Worm (Caenorhabditis elegans) whole organism, mixed stage, embryonic: ENCODE results near the gene Y49E10.10.

Experiments used
- M03D4.4 ChIP-seq: sonication (generic microtip); optimal IDR thresholded peaks from 2 replicates; lab custom pipeline; 2017; ENCODE audit warnings: mild to moderate bottlenecking, missing genetic modification characterization, missing compliant biosample characterization
- bed-3 ChIP-seq: fragments of 200-800 bp; sonication (Bioruptor generic); optimal IDR thresholded peaks from 3 replicates; lab custom pipeline; 2018; ENCODE audit warnings: mild to moderate bottlenecking, missing genetic modification characterization, moderate library complexity, missing compliant biosample characterization
- blmp-1 ChIP-seq: fragments of 150-350 bp; optimal IDR thresholded peaks from 2 replicates; lab custom pipeline; 2014; ENCODE audit warnings: missing biosample characterization, missing genetic modification characterization
- ceh-39 ChIP-seq: fragments of 150-350 bp; optimal IDR thresholded peaks from 2 replicates; lab custom pipeline; 2014; ENCODE audit warnings: missing biosample characterization, missing genetic modification characterization
- ceh-43 ChIP-seq: fragments of 200-800 bp; sonication (Bioruptor generic); optimal IDR thresholded peaks from 2 replicates; lab custom pipeline; 2018; ENCODE audit warnings: mild to moderate bottlenecking, missing genetic modification characterization, moderate library complexity, missing compliant biosample characterization
- ceh-83 ChIP-seq: fragments of 200-800 bp; sonication (Bioruptor generic); optimal IDR thresholded peaks from 2 replicates; lab custom pipeline; 2018; ENCODE audit warnings: mild to moderate bottlenecking, missing genetic modification characterization, missing compliant biosample characterization
- ces-1 ChIP-seq: fragments of 150-350 bp; optimal IDR thresholded peaks from 2 replicates; lab custom pipeline; 2014; ENCODE audit warnings: missing biosample characterization, missing genetic modification reagents, missing genetic modification characterization
- drap-1 ChIP-seq: fragments of 200-800 bp; sonication (Bioruptor generic); optimal IDR thresholded peaks from 3 replicates; lab custom pipeline; 2018; ENCODE audit warnings: mild to moderate bottlenecking, missing genetic modification characterization, missing compliant biosample characterization
- elt-1 ChIP-seq: sonication (generic microtip); optimal IDR thresholded peaks from 2 replicates; lab custom pipeline; 2017; ENCODE audit warnings: missing genetic modification characterization, mild to moderate bottlenecking, missing compliant biosample characterization, antibody characterized with exemption, moderate library complexity, borderline replicate concordance; ENCODE audit not compliant: insufficient read depth
- elt-3 ChIP-seq: fragments of 150-350 bp; optimal IDR thresholded peaks from 2 replicates; lab custom pipeline; 2014; ENCODE audit warnings: missing biosample characterization, missing genetic modification characterization
- flh-1 ChIP-seq: fragments of 200-800 bp; sonication (Bioruptor generic); optimal IDR thresholded peaks from 2 replicates; lab custom pipeline; 2018; ENCODE audit warnings: mild to moderate bottlenecking, missing genetic modification characterization, moderate library complexity, missing compliant biosample characterization
- ham-2 ChIP-seq: fragments of 200-800 bp; sonication (Bioruptor generic); optimal IDR thresholded peaks from 2 replicates; lab custom pipeline; 2018; ENCODE audit warnings: mild to moderate bottlenecking, missing genetic modification characterization, missing compliant biosample characterization
- hlh-1 ChIP-seq: fragments of 150-350 bp; optimal IDR thresholded peaks from 2 replicates; lab custom pipeline; 2014; ENCODE audit warnings: missing biosample characterization, missing genetic modification reagents, missing genetic modification characterization
- lin-13 ChIP-seq: fragments of 150-350 bp; optimal IDR thresholded peaks from 2 replicates; lab custom pipeline; 2014; ENCODE audit warnings: missing biosample characterization, missing genetic modification characterization
- lin-32 ChIP-seq: fragments of 200-800 bp; sonication (Bioruptor generic); optimal IDR thresholded peaks from 2 replicates; lab custom pipeline; 2018; ENCODE audit warnings: mild to moderate bottlenecking, missing genetic modification characterization, missing compliant biosample characterization
- lsy-2 ChIP-seq: fragments of 150-350 bp; optimal IDR thresholded peaks from 2 replicates; lab custom pipeline; 2014; ENCODE audit warnings: missing biosample characterization, missing genetic modification characterization
- mab-5 ChIP-seq: fragments of 150-350 bp; optimal IDR thresholded peaks from 2 replicates; lab custom pipeline; 2014; ENCODE audit warnings: missing biosample characterization, missing genetic modification characterization
- mep-1 ChIP-seq: fragments of 150-350 bp; optimal IDR thresholded peaks from 2 replicates; lab custom pipeline; 2017; ENCODE audit warnings: missing biosample characterization, missing genetic modification reagents, missing genetic modification characterization, inconsistent platforms
- nhr-12 ChIP-seq: fragments of 150-350 bp; optimal IDR thresholded peaks from 2 replicates; lab custom pipeline; 2014; ENCODE audit warnings: missing biosample characterization, missing genetic modification characterization
- nhr-2 ChIP-seq: fragments of 150-350 bp; optimal IDR thresholded peaks from 2 replicates; lab custom pipeline; 2014; ENCODE audit warnings: missing biosample characterization, missing genetic modification characterization
- nhr-237 ChIP-seq: fragments of 150-350 bp; optimal IDR thresholded peaks from 2 replicates; lab custom pipeline; 2014; ENCODE audit warnings: missing biosample characterization, missing genetic modification characterization
- nhr-28 ChIP-seq: fragments of 150-350 bp; optimal IDR thresholded peaks from 2 replicates; lab custom pipeline; 2014; ENCODE audit warnings: missing biosample characterization, missing genetic modification characterization
- nhr-76 ChIP-seq: sonication (generic microtip); optimal IDR thresholded peaks from 2 replicates; lab custom pipeline; 2017; ENCODE audit warnings: missing biosample characterization, missing genetic modification characterization
- pha-4 ChIP-seq: fragments of 150-350 bp; optimal IDR thresholded peaks from 2 replicates; lab custom pipeline; 2018; ENCODE audit warnings: missing biosample characterization, missing genetic modification reagents, missing genetic modification characterization
- sem-2 ChIP-seq: fragments of 200-800 bp; sonication (Bioruptor generic); optimal IDR thresholded peaks from 2 replicates; lab custom pipeline; 2018; ENCODE audit warnings: mild to moderate bottlenecking, missing genetic modification characterization, missing compliant biosample characterization
- snpc-4 ChIP-seq: fragments of 150-350 bp; optimal IDR thresholded peaks from 2 replicates; lab custom pipeline; 2014; ENCODE audit warnings: missing biosample characterization, missing genetic modification characterization
- sptf-1 ChIP-seq: sonication (generic microtip); optimal IDR thresholded peaks from 2 replicates; lab custom pipeline; 2017; ENCODE audit warnings: mild to moderate bottlenecking, missing genetic modification characterization, moderate library complexity, missing compliant biosample characterization
- unc-120 ChIP-seq: sonication (generic microtip); optimal IDR thresholded peaks from 2 replicates; lab custom pipeline; 2017; ENCODE audit warnings: missing genetic modification characterization, missing compliant biosample characterization; ENCODE audit not compliant: poor library complexity, severe bottlenecking
- unc-39 ChIP-seq: fragments of 150-350 bp; optimal IDR thresholded peaks from 2 replicates; lab custom pipeline; 2014; ENCODE audit warnings: missing biosample characterization, missing genetic modification characterization
- unc-62 ChIP-seq: fragments of 150-350 bp; optimal IDR thresholded peaks from 2 replicates; lab custom pipeline; 2014; ENCODE audit warnings: missing biosample characterization, missing genetic modification reagents, missing genetic modification characterization
- ztf-11 ChIP-seq: fragments of 150-350 bp; optimal IDR thresholded peaks from 2 replicates; lab custom pipeline; 2014; ENCODE audit warnings: missing biosample characterization, missing genetic modification characterization

Y49E10.10 gene

DNA sequence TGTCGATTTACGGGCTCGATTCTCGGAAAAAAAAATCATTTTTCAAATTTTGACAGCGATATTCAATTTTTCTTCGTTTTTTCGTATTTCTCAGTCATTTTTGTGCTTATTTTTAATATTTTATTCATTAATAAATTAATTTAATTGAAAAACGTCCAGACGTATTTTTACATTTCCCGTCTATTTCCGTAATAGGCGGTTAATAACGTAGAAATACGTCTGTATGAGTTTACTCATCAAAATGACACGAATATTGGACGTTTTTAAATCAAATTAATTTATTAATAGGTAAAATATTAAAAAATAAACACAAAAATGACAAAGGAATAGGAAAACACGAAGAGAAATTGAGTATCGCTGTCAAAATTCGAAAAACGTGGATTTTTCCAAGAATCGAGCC lies 29.4 kb downstream of the Y49E10.10 start:
- TF ChIP-seq unc-120 (tag; lab: Kevin White, UChicago) (no peak), mep-1 (no peak), lsy-2 (no peak), blmp-1 (no peak), ceh-43 (no peak), elt-3 (no peak), pha-4 (no peak)

ce11 chrIII:12425846-12426405 lies 30.7 kb downstream of the Y49E10.10 start:
- no peak for TF ChIP-seq elt-1
- TF ChIP-seq, all 35 proteins: peak for 0

- TF ChIP-seq elt-3 (no peak), elt-1 (peak; percentile 36), mab-5 (tag; lab: Kevin White, UChicago) (no peak)
These were observed 31.3 kb downstream of the Y49E10.10 start, which contains the start of gene pie-1 for ce11 chrIII:12426558-12426957. pie-1 (plus strand) TSS chrIII:12426893.

DNA sequence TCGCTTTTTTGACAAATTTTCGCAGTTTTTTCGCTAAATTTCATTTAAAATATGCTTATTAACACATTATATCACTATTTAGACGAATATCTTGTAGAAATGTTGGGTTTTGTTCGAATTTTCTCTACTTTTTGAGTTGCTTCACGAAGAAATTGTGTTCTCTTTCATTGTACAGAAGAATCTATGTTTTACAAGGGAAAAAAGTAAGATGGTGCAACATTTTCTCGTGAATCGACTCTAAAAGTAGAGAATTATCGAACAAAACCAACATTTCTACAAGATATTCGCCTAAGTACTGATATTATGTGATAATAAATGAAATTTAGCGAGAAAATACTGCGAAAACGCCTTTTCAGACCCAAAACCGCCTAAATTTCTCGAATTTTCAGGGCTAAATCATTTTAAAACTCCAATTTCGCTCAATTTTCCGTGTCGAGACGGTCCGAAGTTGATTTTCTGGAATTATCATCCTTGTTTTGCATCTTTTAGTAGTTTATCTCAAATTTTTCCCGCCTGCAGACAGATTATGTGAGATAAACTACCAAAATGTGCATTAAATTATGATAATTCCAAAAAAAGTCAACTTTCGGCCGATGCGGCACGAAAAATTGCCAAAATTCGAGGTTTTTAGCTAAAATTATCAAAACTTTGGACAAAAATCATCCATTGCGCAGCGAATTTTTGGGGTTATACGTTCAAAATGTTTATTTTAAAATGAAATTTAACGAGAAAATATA lies 32.4 kb downstream of the Y49E10.10 start:
- TF ChIP-seq ceh-83 (GFP tag; lab: Kevin White, UChicago) (no peak), elt-1 (no peak), lin-32 (GFP tag; lab: Kevin White, UChicago) (no peak), hlh-1 (tag; lab: Kevin White, UChicago) (no peak), blmp-1 (no peak), lsy-2 (no peak), M03D4.4 (tag; lab: Kevin White, UChicago) (no peak), nhr-28 (tag; lab: Kevin White, UChicago) (no peak), elt-3 (no peak), snpc-4 (tag; lab: Kevin White, UChicago) (no peak), unc-39 (tag; lab: Kevin White, UChicago) (no peak), nhr-76 (tag; lab: Kevin White, UChicago) (no peak), nhr-237 (no peak), ceh-43 (no peak), nhr-2 (tag; lab: Kevin White, UChicago) (no peak), unc-120 (tag; lab: Kevin White, UChicago) (no peak)

- TF ChIP-seq nhr-237: no peak
- TF ChIP-seq bed-3: no peak
- TF ChIP-seq sem-2: no peak
- TF ChIP-seq ceh-83 (GFP tag; lab: Kevin White, UChicago): no peak
- no peak for TF ChIP-seq drap-1
These were observed 33.0 kb downstream of the Y49E10.10 start for ce11 chrIII:12428264-12428627.

DNA sequence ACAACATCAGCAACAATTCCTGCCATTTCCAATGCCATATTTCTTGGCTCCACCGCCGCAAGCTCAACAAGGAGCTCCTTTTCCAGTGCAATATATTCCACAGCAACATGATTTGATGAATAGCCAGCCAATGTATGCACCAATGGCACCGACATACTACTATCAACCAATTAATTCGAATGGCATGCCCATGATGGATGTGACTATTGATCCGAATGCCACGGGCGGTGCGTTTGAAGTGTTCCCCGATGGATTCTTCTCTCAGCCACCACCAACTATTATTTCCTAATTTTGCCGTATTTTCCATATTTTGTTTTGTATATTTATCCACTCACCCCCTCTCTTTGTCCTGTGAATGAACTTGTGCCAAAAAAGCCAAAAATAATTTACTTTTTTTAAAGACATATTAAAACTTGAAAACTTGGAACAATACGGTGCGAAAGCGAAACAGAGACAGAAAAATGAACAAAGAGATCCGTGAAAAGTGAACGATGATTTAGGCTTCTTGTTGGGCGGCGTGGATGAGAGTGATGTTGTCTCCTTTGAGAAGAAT lies 33.6 kb downstream of the Y49E10.10 start:
- TF ChIP-seq lin-32 (GFP tag; lab: Kevin White, UChicago): no peak
- no peak for TF ChIP-seq ham-2 (GFP tag; lab: Kevin White, UChicago)
- TF ChIP-seq ztf-11 (tag; lab: Kevin White, UChicago): no peak
- no peak for TF ChIP-seq lsy-2
- no peak for TF ChIP-seq nhr-2 (tag; lab: Kevin White, UChicago)
- no peak for TF ChIP-seq nhr-12 (tag; lab: Kevin White, UChicago)
- no peak for TF ChIP-seq ceh-83 (GFP tag; lab: Kevin White, UChicago)
- TF ChIP-seq elt-1: no peak
- TF ChIP-seq flh-1 (GFP tag; lab: Kevin White, UChicago): no peak
- TF ChIP-seq, all 35 proteins: peak for 0

ce11 chrIII:12429579-12430084 lies 34.4 kb downstream of the Y49E10.10 start, which contains the start of gene snr-6:
snr-6 (minus strand) TSS chrIII:12429629.
- TF ChIP-seq ceh-83 (GFP tag; lab: Kevin White, UChicago) (peak; percentile 23), flh-1 (GFP tag; lab: Kevin White, UChicago) (no peak), M03D4.4 (tag; lab: Kevin White, UChicago) (peak; percentile 9), lin-13 (tag; lab: Kevin White, UChicago) (peak; percentile 52), nhr-237 (peak; percentile 73), drap-1 (peak; percentile 7), hlh-1 (tag; lab: Kevin White, UChicago) (peak; percentile 50), ceh-43 (no peak), mep-1 (peak; percentile 86), pha-4 (peak; percentile 60), ces-1 (peak; percentile 61), lsy-2 (peak; percentile 98), sptf-1 (tag; lab: Kevin White, UChicago) (peak; percentile 12), nhr-76 (tag; lab: Kevin White, UChicago) (no peak), bed-3 (no peak), unc-120 (tag; lab: Kevin White, UChicago) (peak; percentile 2), unc-62 (GFP tag; lab: Kevin White, UChicago) (peak; percentile 3), ceh-39 (tag; lab: Kevin White, UChicago) (peak; percentile 23)
